Worm (Caenorhabditis elegans) whole organism, midembryonic: ENCODE measurements around the gene wht-6.

Experiments used
- T22C8.4 ChIP-seq: fragments of 200-800 bp; sonication (Bioruptor generic); IDR thresholded peaks from 2 replicates; pipeline ENCODE4 v1.3.6; 2022; ENCODE audit warnings: missing genetic modification characterization, missing compliant biosample characterization
- cog-1 ChIP-seq: sonication (generic microtip); optimal IDR thresholded peaks from 2 replicates; lab custom pipeline; 2016; ENCODE audit warnings: missing genetic modification characterization, missing compliant biosample characterization
- flt-1 ChIP-seq: fragments of 200-800 bp; sonication (Bioruptor generic); IDR thresholded peaks from 2 replicates; pipeline ENCODE4 v1.3.6; 2022; ENCODE audit warnings: missing genetic modification characterization, missing compliant biosample characterization
- ztf-23 ChIP-seq: fragments of 200-800 bp; sonication (Bioruptor generic); IDR thresholded peaks from 2 replicates; pipeline ENCODE4 v1.3.6; 2022; ENCODE audit warnings: missing genetic modification reagents, missing genetic modification characterization, missing compliant biosample characterization
- ztf-29 ChIP-seq: fragments of 200-800 bp; sonication (Bioruptor generic); IDR thresholded peaks from 2 replicates; pipeline ENCODE4 v1.3.6; 2022; ENCODE audit warnings: missing genetic modification reagents, missing genetic modification characterization, missing compliant biosample characterization

DNA sequence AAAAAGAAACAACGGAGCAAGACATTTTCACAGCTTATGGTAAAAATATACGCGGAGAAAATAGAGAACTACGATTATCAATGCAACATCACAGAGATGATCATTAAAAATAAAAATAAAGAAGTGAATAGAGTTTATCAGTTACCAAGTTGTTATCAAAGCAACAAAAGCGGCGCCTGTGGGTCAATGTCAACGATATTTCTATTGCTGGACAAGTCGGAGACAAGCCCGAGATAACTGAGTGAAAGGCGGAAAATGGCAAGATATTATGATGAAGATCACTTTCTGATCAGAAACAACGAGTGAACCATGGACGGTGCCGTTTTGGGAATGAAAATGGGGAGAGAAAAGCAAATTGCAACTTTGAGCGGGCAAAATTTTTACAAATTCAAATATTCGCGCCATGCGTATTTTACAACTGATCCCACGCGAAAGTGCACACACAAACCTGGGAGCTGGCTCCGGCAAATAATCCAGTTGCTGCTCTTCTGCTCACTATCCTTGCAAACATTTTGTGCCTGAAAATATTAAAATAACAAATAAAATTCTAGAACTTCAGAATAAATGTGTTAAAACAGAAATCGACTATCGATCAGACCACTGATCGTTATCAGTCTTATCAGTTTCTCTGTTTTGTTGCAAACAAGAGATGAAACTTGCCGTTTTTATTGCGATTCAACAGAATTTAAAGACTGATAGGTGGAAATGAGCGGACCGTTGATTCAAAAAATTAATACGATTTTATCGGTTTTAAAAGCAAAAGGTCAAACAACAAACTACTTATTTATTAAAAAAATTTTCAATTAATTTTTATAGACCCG lies 29.0 kb upstream of the wht-6 start, which contains the start of gene mel-32:
- TF ChIP-seq cog-1 (no peak), ztf-23 (no peak), T22C8.4 (GFP tag; lab: Robert Waterston, UW) (no peak), flt-1 (GFP tag; lab: Robert Waterston, UW) (no peak), ztf-29 (no peak)
